Fruit fly (Drosophila melanogaster) whole organism, embryonic: Measurements from ENCODE around the gene CG17450.

Experiments
- ATbp ChIP-seq: fragments of 200-800 bp; sonication (Bioruptor generic); optimal IDR thresholded peaks from 2 replicates; lab custom pipeline; 2017; ENCODE audit warnings: missing biosample characterization, mild to moderate bottlenecking, missing genetic modification characterization, missing genetic modification reagents
- Aef1 ChIP-seq: fragments of 200-800 bp; sonication (Bioruptor generic); IDR thresholded peaks from 3 replicates; pipeline ENCODE4 v1.3.6; 2022; ENCODE audit warnings: missing biosample characterization, missing genetic modification characterization
- Awh ChIP-seq: fragments of 200-800 bp; sonication (Bioruptor generic); IDR thresholded peaks from 2 replicates; pipeline ENCODE4, ENCODE4 v1.3.6; 2022; ENCODE audit warnings: missing biosample characterization, missing genetic modification characterization
- CG10366 ChIP-seq: fragments of 200-800 bp; sonication (Bioruptor generic); IDR thresholded peaks from 2 replicates; pipeline ENCODE4 v1.3.6; 2022; ENCODE audit warnings: missing biosample characterization, missing genetic modification characterization
- CG10565 ChIP-seq: fragments of 200-800 bp; sonication (Bioruptor generic); optimal IDR thresholded peaks from 3 replicates; lab custom pipeline; 2016; ENCODE audit warnings: missing biosample characterization, mild to moderate bottlenecking, missing genetic modification characterization
- CG11093 ChIP-seq: fragments of 200-800 bp; sonication (Bioruptor generic); IDR thresholded peaks from 3 replicates; pipeline ENCODE4 v1.3.6; 2022; ENCODE audit warnings: missing biosample characterization, missing genetic modification characterization
- CG12236 ChIP-seq: fragments of 200-800 bp; sonication (Bioruptor generic); optimal IDR thresholded peaks from 2 replicates; lab custom pipeline; 2016; ENCODE audit warnings: missing biosample characterization, missing genetic modification characterization
- CG14050 ChIP-seq: fragments of 200-800 bp; sonication (Bioruptor generic); IDR thresholded peaks from 3 replicates; pipeline ENCODE4 v1.3.6; 2022; ENCODE audit warnings: missing biosample characterization, missing genetic modification characterization
- CG16863 ChIP-seq: fragments of 200-800 bp; sonication (Bioruptor generic); optimal IDR thresholded peaks from 3 replicates; lab custom pipeline; 2016; ENCODE audit warnings: missing biosample characterization, missing genetic modification characterization
- CG17328 ChIP-seq: fragments of 200-800 bp; sonication (Bioruptor generic); IDR thresholded peaks from 2 replicates; pipeline ENCODE4 v1.3.6; 2022; ENCODE audit warnings: missing biosample characterization, missing genetic modification characterization
- CG2199 ChIP-seq: fragments of 200-800 bp; sonication (Bioruptor generic); IDR thresholded peaks from 3 replicates; pipeline ENCODE4 v1.3.6; 2022; ENCODE audit warnings: missing biosample characterization, missing genetic modification characterization
- CG34376 ChIP-seq: fragments of 200-800 bp; sonication (Bioruptor generic); optimal IDR thresholded peaks from 2 replicates; lab custom pipeline; 2018; ENCODE audit warnings: missing biosample characterization, mild to moderate bottlenecking, missing genetic modification characterization
- CG42726 ChIP-seq: fragments of 200-800 bp; sonication (Bioruptor generic); IDR thresholded peaks from 2 replicates; pipeline ENCODE4 v1.3.6; 2022; ENCODE audit warnings: missing biosample characterization, missing genetic modification characterization; ENCODE audit not compliant: partially characterized antibody
- CG4854 ChIP-seq: fragments of 200-800 bp; sonication (Bioruptor generic); optimal IDR thresholded peaks from 2 replicates; lab custom pipeline; 2016; ENCODE audit warnings: missing biosample characterization, missing genetic modification characterization, inconsistent platforms
- CG7271 ChIP-seq: fragments of 200-800 bp; sonication (Bioruptor generic); optimal IDR thresholded peaks from 2 replicates; lab custom pipeline; 2018; ENCODE audit warnings: missing biosample characterization, mild to moderate bottlenecking, missing genetic modification characterization, moderate library complexity
- CG7745 ChIP-seq: fragments of 200-800 bp; sonication (Bioruptor generic); optimal IDR thresholded peaks from 2 replicates; lab custom pipeline; 2018; ENCODE audit warnings: missing biosample characterization, mild to moderate bottlenecking, missing genetic modification characterization, moderate library complexity
- CkIIα-i1 ChIP-seq: fragments of 200-800 bp; sonication (Bioruptor generic); IDR thresholded peaks from 2 replicates; pipeline ENCODE4 v1.3.6; 2022; ENCODE audit warnings: missing biosample characterization, missing genetic modification characterization
- Lhr ChIP-seq: fragments of 200-800 bp; sonication (Bioruptor generic); optimal IDR thresholded peaks from 3 replicates; lab custom pipeline; 2017; ENCODE audit warnings: mild to moderate bottlenecking, missing biosample characterization, missing genetic modification reagents, missing genetic modification characterization
- Nf-YB ChIP-seq: fragments of 200-800 bp; sonication (Bioruptor generic); optimal IDR thresholded peaks from 3 replicates; lab custom pipeline; 2019; ENCODE audit warnings: missing biosample characterization, mild to moderate bottlenecking, missing genetic modification characterization, moderate library complexity
- Optix ChIP-seq: fragments of 200-800 bp; sonication (Bioruptor generic); IDR thresholded peaks from 3 replicates; pipeline ENCODE4 v1.3.6; 2022; ENCODE audit warnings: missing biosample characterization, missing genetic modification characterization
- Rfx ChIP-seq: fragments of 200-800 bp; sonication (Bioruptor generic); IDR thresholded peaks from 2 replicates; pipeline ENCODE4 v1.3.6; 2022; ENCODE audit warnings: missing biosample characterization, missing genetic modification characterization
- Sin3A ChIP-seq: fragments of >200 bp; optimal IDR thresholded peaks from 2 replicates; lab custom pipeline; 2018
- Spps ChIP-seq: fragments of 200-800 bp; sonication (Bioruptor generic); optimal IDR thresholded peaks from 2 replicates; lab custom pipeline; 2018; ENCODE audit warnings: missing biosample characterization, mild to moderate bottlenecking, missing genetic modification characterization
- ash1 ChIP-seq: fragments of 200-800 bp; sonication (Bioruptor generic); optimal IDR thresholded peaks from 2 replicates; lab custom pipeline; 2018; ENCODE audit warnings: missing biosample characterization, mild to moderate bottlenecking, missing genetic modification characterization
- chif ChIP-seq, 2 experiments: fragments of 200-800 bp; sonication (Bioruptor generic); optimal IDR thresholded peaks; 3 replicates each; lab custom pipeline; 2016; ENCODE audit warnings: missing biosample characterization in 2 of 2, missing genetic modification characterization in 2 of 2
- corto ChIP-seq: fragments of 200-800 bp; sonication (Bioruptor generic); optimal IDR thresholded peaks from 2 replicates; lab custom pipeline; 2016; ENCODE audit warnings: missing biosample characterization, mild to moderate bottlenecking, missing genetic modification characterization, moderate library complexity
- crol ChIP-seq: fragments of 200-800 bp; sonication (Bioruptor generic); IDR thresholded peaks from 2 replicates; pipeline ENCODE4 v1.3.6; 2022; ENCODE audit warnings: missing biosample characterization, missing genetic modification characterization
- dmrt11E ChIP-seq: fragments of 200-800 bp; sonication (Bioruptor generic); optimal IDR thresholded peaks from 3 replicates; lab custom pipeline; 2018; ENCODE audit warnings: missing biosample characterization, mild to moderate bottlenecking, missing genetic modification characterization, moderate library complexity
- dysf ChIP-seq: fragments of 200-800 bp; sonication (Bioruptor generic); IDR thresholded peaks from 3 replicates; pipeline ENCODE4 v1.3.6; 2022; ENCODE audit warnings: missing biosample characterization, missing genetic modification characterization
- en ChIP-seq: fragments of 200-800 bp; sonication (Bioruptor generic); optimal IDR thresholded peaks from 2 replicates; lab custom pipeline; 2016; ENCODE audit warnings: missing biosample characterization, missing genetic modification characterization
- fd96Cb ChIP-seq: fragments of 200-800 bp; sonication (Bioruptor generic); optimal IDR thresholded peaks from 2 replicates; lab custom pipeline; 2018; ENCODE audit warnings: missing biosample characterization, mild to moderate bottlenecking, missing genetic modification characterization, moderate library complexity
- gcm2 ChIP-seq: fragments of 200-800 bp; sonication (Bioruptor generic); optimal IDR thresholded peaks from 2 replicates; lab custom pipeline; 2016; ENCODE audit warnings: missing biosample characterization, missing genetic modification characterization
- gem ChIP-seq: fragments of 200-800 bp; sonication (Bioruptor generic); optimal IDR thresholded peaks from 2 replicates; lab custom pipeline; 2019; ENCODE audit warnings: missing biosample characterization, mild to moderate bottlenecking, missing genetic modification characterization, moderate library complexity
- gfzf ChIP-seq: fragments of 200-800 bp; sonication (Bioruptor generic); optimal IDR thresholded peaks from 2 replicates; lab custom pipeline; 2016; ENCODE audit warnings: missing biosample characterization, mild to moderate bottlenecking, missing genetic modification characterization, moderate library complexity
- jing ChIP-seq: fragments of 200-800 bp; sonication (Bioruptor generic); optimal IDR thresholded peaks from 2 replicates; lab custom pipeline; 2018; ENCODE audit warnings: missing biosample characterization, mild to moderate bottlenecking, missing genetic modification characterization
- lmd ChIP-seq: fragments of 200-800 bp; sonication (Bioruptor generic); IDR thresholded peaks from 2 replicates; pipeline ENCODE4 v1.3.6; 2022; ENCODE audit warnings: missing biosample characterization, missing genetic modification characterization
- maf-S ChIP-seq: fragments of 200-800 bp; sonication (Bioruptor generic); optimal IDR thresholded peaks from 2 replicates; lab custom pipeline; 2016; ENCODE audit warnings: missing biosample characterization, missing genetic modification characterization
- mam ChIP-seq: fragments of 200-800 bp; sonication (Bioruptor generic); optimal IDR thresholded peaks from 3 replicates; lab custom pipeline; 2016; ENCODE audit warnings: missing biosample characterization, missing genetic modification characterization
- nau ChIP-seq: fragments of 200-800 bp; sonication (Bioruptor generic); optimal IDR thresholded peaks from 3 replicates; lab custom pipeline; 2017; ENCODE audit warnings: missing biosample characterization, mild to moderate bottlenecking, missing genetic modification characterization, missing genetic modification reagents
- nerfin-1 ChIP-seq: fragments of 200-800 bp; sonication (Bioruptor generic); optimal IDR thresholded peaks from 3 replicates; lab custom pipeline; 2019; ENCODE audit warnings: missing biosample characterization, mild to moderate bottlenecking, missing genetic modification characterization, moderate library complexity
- pros ChIP-seq: fragments of 200-800 bp; sonication (Bioruptor generic); optimal IDR thresholded peaks from 3 replicates; lab custom pipeline; 2019; ENCODE audit warnings: missing biosample characterization, mild to moderate bottlenecking, missing genetic modification characterization, moderate library complexity
- psq ChIP-seq: fragments of 200-800 bp; sonication (Bioruptor generic); optimal IDR thresholded peaks from 2 replicates; lab custom pipeline; 2017; ENCODE audit warnings: missing biosample characterization, missing genetic modification characterization
- salm ChIP-seq: fragments of 200-800 bp; sonication (Bioruptor generic); optimal IDR thresholded peaks from 2 replicates; lab custom pipeline; 2018; ENCODE audit warnings: missing biosample characterization, mild to moderate bottlenecking, missing genetic modification characterization
- sd ChIP-seq: fragments of 200-800 bp; sonication (Bioruptor generic); optimal IDR thresholded peaks from 3 replicates; lab custom pipeline; 2018; ENCODE audit warnings: missing biosample characterization, mild to moderate bottlenecking, missing genetic modification characterization, moderate library complexity
- shn ChIP-seq: fragments of 200-800 bp; sonication (Bioruptor generic); optimal IDR thresholded peaks from 3 replicates; lab custom pipeline; 2016; ENCODE audit warnings: missing biosample characterization, missing genetic modification characterization
- sisA ChIP-seq: fragments of 200-800 bp; sonication (Bioruptor generic); IDR thresholded peaks from 2 replicates; pipeline ENCODE4 v1.3.6; 2022; ENCODE audit warnings: missing biosample characterization, missing genetic modification characterization
- toy ChIP-seq: fragments of 200-800 bp; sonication (Bioruptor generic); IDR thresholded peaks from 2 replicates; pipeline ENCODE4 v1.3.6; 2022; ENCODE audit warnings: missing biosample characterization, missing genetic modification characterization
- tup ChIP-seq: fragments of 200-800 bp; sonication (Bioruptor generic); optimal IDR thresholded peaks from 2 replicates; lab custom pipeline; 2016; ENCODE audit warnings: missing biosample characterization, mild to moderate bottlenecking, missing genetic modification characterization, moderate library complexity
- unpg ChIP-seq: fragments of 200-800 bp; sonication (Bioruptor generic); optimal IDR thresholded peaks from 3 replicates; lab custom pipeline; 2018; ENCODE audit warnings: missing biosample characterization, mild to moderate bottlenecking, missing genetic modification characterization, moderate library complexity
- zfh2 ChIP-seq: fragments of 200-800 bp; sonication (Bioruptor generic); optimal IDR thresholded peaks from 2 replicates; lab custom pipeline; 2016; ENCODE audit warnings: missing biosample characterization, missing genetic modification characterization

CG17450 gene

dm6 chrX:21632213-21632612, 23.5 kb upstream of the CG17450 start:
- TF ChIP-seq Aef1 (GFP tag; lab: Robert Waterston, UW) (no peak), CG2199 (GFP tag; lab: Robert Waterston, UW) (0 out of 3 replicates have a peak, but pooled peaks have one; percentile 30)
- TF ChIP-seq, all 482 proteins: peak for 1

- TF ChIP-seq ATbp (GFP tag; lab: Kevin White, UChicago) (peak; percentile 68), CkIIα-i1 (no peak), pros (GFP tag; lab: Kevin White, UChicago) (peak; percentile 42), crol (GFP tag; lab: Robert Waterston, UW) (no peak), Lhr (GFP tag; lab: Kevin White, UChicago) (peak; percentile 21), CG11093 (GFP tag; lab: Robert Waterston, UW) (peak; percentile 63), Sin3A (lab: Kevin White, UChicago) (no peak), fd96Cb (tag; lab: Kevin White, UChicago) (peak; percentile 79), Awh (GFP tag; lab: Robert Waterston, UW) (no peak), dmrt11E (tag; lab: Kevin White, UChicago) (peak; percentile 82), ash1 (no peak), CG42726 (no peak), Nf-YB (GFP tag; lab: Kevin White, UChicago) (peak; percentile 67), CG12236 (GFP tag; lab: Kevin White, UChicago) (peak; percentile 45), salm (tag; lab: Kevin White, UChicago) (peak; percentile 67), corto (GFP tag; lab: Kevin White, UChicago) (no peak), CG10366 (peak; percentile 52), gcm2 (GFP tag; lab: Kevin White, UChicago) (no peak), CG10565 (no peak), Rfx (GFP tag; lab: Robert Waterston, UW) (no peak), unpg (GFP tag; lab: Kevin White, UChicago) (peak; percentile 84), gem (tag; lab: Kevin White, UChicago) (peak; percentile 86), CG14050 (GFP tag; lab: Robert Waterston, UW) (peak; percentile 37; the same call in 2 of the 3 replicates), CG17328 (peak; percentile 34), tup (GFP tag; lab: Kevin White, UChicago) (no peak), zfh2 (peak; percentile 29), toy (GFP tag; lab: Robert Waterston, UW) (no peak), CG4854 (GFP tag; lab: Kevin White, UChicago) (peak; percentile 40), maf-S (GFP tag; lab: Kevin White, UChicago) (peak; percentile 39), nau (GFP tag; lab: Kevin White, UChicago) (peak; percentile 54), sd (no peak), nerfin-1 (tag; lab: Kevin White, UChicago) (peak; percentile 76), lmd (GFP tag; lab: Robert Waterston, UW) (no peak; the same call in 1 of the 2 replicates), CG16863 (GFP tag; lab: Kevin White, UChicago) (peak; percentile 67), shn (GFP tag; lab: Kevin White, UChicago) (peak; percentile 58), sisA (GFP tag; lab: Robert Waterston, UW) (no peak), en (GFP tag; lab: Kevin White, UChicago) (no peak), CG7271 (peak; percentile 23), Optix (GFP tag; lab: Robert Waterston, UW) (no peak), chif (GFP tag; optimal IDR thresholded peaks at IDR 0.05; lab: Kevin White, UChicago) (peak; percentile 64 to 75), mam (GFP tag; lab: Kevin White, UChicago) (peak; percentile 54), gfzf (GFP tag; lab: Kevin White, UChicago) (peak; percentile 33), psq (GFP tag; lab: Kevin White, UChicago) (peak; percentile 16), jing (GFP tag; lab: Kevin White, UChicago) (peak; percentile 5), Spps (tag; lab: Kevin White, UChicago) (peak; percentile 54), dysf (GFP tag; lab: Robert Waterston, UW) (no peak; the same call in 2 of the 3 replicates), CG7745 (tag; lab: Kevin White, UChicago) (no peak), CG34376 (GFP tag; lab: Kevin White, UChicago) (no peak)
These were observed 22.7 kb upstream of the CG17450 start for dm6 chrX:21631452-21631851.
